Worm (Caenorhabditis elegans): Measurements from ENCODE around the gene Y44A6C.1.

Y44A6C.1 gene

ce11 chrV:20728763-20729350 is 15.1 kb downstream of the Y44A6C.1 start, which contains the start of gene ipla-3:
Gene ipla-3 (minus strand): TSS chrV:20729272.
- TF ChIP-seq nhr-67 (tag; optimal IDR thresholded peaks at IDR 0.05) (no peak), ama-1 (optimal IDR thresholded peaks at IDR 0.05) (no peak), sea-2 (GFP tag; optimal IDR thresholded peaks at IDR 0.05) (no peak), nhr-28 (tag; optimal IDR thresholded peaks at IDR 0.05) (no peak), ZK546.5 (tag; optimal IDR thresholded peaks at IDR 0.05) (no peak), fkh-2 (tag; optimal IDR thresholded peaks at IDR 0.05) (no peak), nhr-12 (tag; optimal IDR thresholded peaks at IDR 0.05) (no peak), lin-15B (tag; optimal IDR thresholded peaks at IDR 0.05) (peak; percentile 12), nhr-23 (tag; optimal IDR thresholded peaks at IDR 0.05) (peak; percentile 34), lsy-12 (tag; optimal IDR thresholded peaks at IDR 0.05) (no peak), pha-4 (tag; optimal IDR thresholded peaks at IDR 0.05) (peak; percentile 97), fkh-10 (GFP tag; optimal IDR thresholded peaks at IDR 0.05) (peak; percentile 47), nhr-25 (tag; optimal IDR thresholded peaks at IDR 0.05) (no peak), ztf-4 (tag; optimal IDR thresholded peaks at IDR 0.05) (no peak), nhr-11 (tag; optimal IDR thresholded peaks at IDR 0.05) (no peak), unc-62 (GFP tag; optimal IDR thresholded peaks at IDR 0.05) (no peak), egl-27 (tag; optimal IDR thresholded peaks at IDR 0.05) (no peak), eor-1 (tag; optimal IDR thresholded peaks at IDR 0.05) (no peak), pqm-1 (tag; optimal IDR thresholded peaks at IDR 0.05) (peak; percentile 97), egl-5 (tag; optimal IDR thresholded peaks at IDR 0.05) (peak; percentile 96), hmg-11 (tag; optimal IDR thresholded peaks at IDR 0.05) (peak; percentile 61), tbx-2 (tag; optimal IDR thresholded peaks at IDR 0.05) (no peak), ztf-11 (tag; optimal IDR thresholded peaks at IDR 0.05) (no peak), ceh-16 (tag; optimal IDR thresholded peaks at IDR 0.05) (no peak), nhr-76 (tag; optimal IDR thresholded peaks at IDR 0.05) (no peak), ceh-28 (tag; optimal IDR thresholded peaks at IDR 0.05) (peak; percentile 70), skn-1 (tag; optimal IDR thresholded peaks at IDR 0.05) (no peak), elt-2 (tag; optimal IDR thresholded peaks at IDR 0.05) (peak; percentile 89), ceh-9 (tag; optimal IDR thresholded peaks at IDR 0.05) (no peak), jun-1 (tag; optimal IDR thresholded peaks at IDR 0.05) (peak; percentile 71), R02D3.7 (tag; optimal IDR thresholded peaks at IDR 0.05) (no peak), elt-3 (tag; optimal IDR thresholded peaks at IDR 0.05) (no peak), snpc-4 (tag; optimal IDR thresholded peaks at IDR 0.05) (peak; percentile 53), fos-1 (tag; optimal IDR thresholded peaks at IDR 0.05) (no peak), ceh-82 (tag; optimal IDR thresholded peaks at IDR 0.05) (no peak), unc-39 (tag; optimal IDR thresholded peaks at IDR 0.05) (no peak), nfya-1 (tag; optimal IDR thresholded peaks at IDR 0.05; ENCODE audit: insufficient read depth) (peak; percentile 68), elt-1 (tag; optimal IDR thresholded peaks at IDR 0.05) (no peak), daf-12 (tag; optimal IDR thresholded peaks at IDR 0.05) (no peak), nhr-77 (tag; optimal IDR thresholded peaks at IDR 0.05) (no peak), mml-1 (tag; optimal IDR thresholded peaks at IDR 0.05) (no peak), nhr-237 (tag; optimal IDR thresholded peaks at IDR 0.05) (no peak), zag-1 (tag; optimal IDR thresholded peaks at IDR 0.05) (no peak), aly-2 (tag; optimal IDR thresholded peaks at IDR 0.05) (no peak), lin-39 (tag; optimal IDR thresholded peaks at IDR 0.05) (peak; percentile 38), nhr-43 (tag; optimal IDR thresholded peaks at IDR 0.05; ENCODE audit: poor library complexity, severe bottlenecking) (no peak), mdl-1 (tag; optimal IDR thresholded peaks at IDR 0.05) (peak; percentile 76)
